Worm (Caenorhabditis elegans): ENCODE data around the gene hlh-26.

- no peak for TF ChIP-seq nhr-232 (tag; optimal IDR thresholded peaks at IDR 0.05)
- TF ChIP-seq unc-55 (GFP tag; optimal IDR thresholded peaks at IDR 0.05): no peak
- TF ChIP-seq gmeb-2 (tag; optimal IDR thresholded peaks at IDR 0.05): no peak
- no peak for TF ChIP-seq ceh-18 (tag; optimal IDR thresholded peaks at IDR 0.05)
- no peak for TF ChIP-seq ceh-6 (GFP tag; optimal IDR thresholded peaks at IDR 0.05)
- TF ChIP-seq ceh-19 (GFP tag; optimal IDR thresholded peaks at IDR 0.05): no peak
- no peak for TF ChIP-seq ama-1 (optimal IDR thresholded peaks at IDR 0.05)
Measured at ce11 chrII:5544145-5544515, 10.6 kb upstream of the hlh-26 start.

All from whole organism, late embryonic.